Fruit fly (Drosophila melanogaster): ENCODE data around the gene CG7730.

The CG7730 gene

DNA sequence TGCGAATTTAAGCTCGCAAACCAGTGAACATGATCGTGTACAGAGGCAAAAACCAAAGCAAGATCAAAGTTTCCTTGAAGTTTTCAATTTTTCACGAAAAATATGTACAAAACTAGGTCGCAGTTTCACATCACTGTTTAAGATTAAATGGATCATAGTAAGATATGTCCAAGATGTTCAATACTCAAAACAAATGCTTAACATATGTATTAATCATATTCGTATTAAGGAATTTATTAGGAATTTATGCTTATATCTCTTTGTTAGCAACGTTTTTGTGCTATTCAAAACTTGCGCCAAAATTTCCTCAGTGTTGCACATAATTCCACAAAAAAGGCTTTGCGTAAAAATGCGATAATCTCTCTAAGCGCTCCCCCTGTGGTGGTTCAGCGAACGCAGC, 40.0 kb upstream of the CG7730 start:
- TF ChIP-seq CG8159 (tag; optimal IDR thresholded peaks at IDR 0.05) (peak; percentile 31), Ets98B (GFP tag; IDR thresholded peaks at IDR 0.05) (0 out of 2 replicates have a peak, but pooled peaks have one; percentile 35), fd96Ca (GFP tag; IDR thresholded peaks at IDR 0.05) (no peak; the same call in 2 of the 3 replicates), CG32121 (GFP tag; IDR thresholded peaks at IDR 0.05) (no peak), CG8301 (tag; optimal IDR thresholded peaks at IDR 0.05) (peak; percentile 27), CG15710 (tag; optimal IDR thresholded peaks at IDR 0.05) (peak; percentile 11), EcR (GFP tag; optimal IDR thresholded peaks at IDR 0.05) (no peak), CG14655 (GFP tag; optimal IDR thresholded peaks at IDR 0.05) (peak; percentile 31)

DNA sequence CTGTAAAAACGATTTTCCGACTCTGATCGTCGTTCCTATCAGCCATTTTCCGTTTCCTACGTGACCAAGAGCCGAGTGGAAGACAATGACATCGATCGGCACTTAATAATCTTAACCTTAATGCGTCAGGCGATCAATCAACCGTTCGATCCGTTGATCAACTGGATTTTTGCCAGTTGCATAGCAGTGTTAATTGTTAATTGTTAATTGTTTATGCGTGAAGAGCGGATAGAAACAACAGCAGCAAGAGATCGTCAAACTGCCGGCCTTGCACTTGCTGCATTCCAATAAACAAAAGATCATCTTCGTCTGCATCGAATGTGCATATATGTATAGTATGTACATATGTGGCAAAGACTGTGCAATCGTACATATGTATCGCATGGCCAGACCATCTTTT, 38.8 kb upstream of the CG7730 start:
- TF ChIP-seq D1 (tag; optimal IDR thresholded peaks at IDR 0.05), result no peak
- peak; percentile 95 for TF ChIP-seq EcR (GFP tag; optimal IDR thresholded peaks at IDR 0.05)

DNA sequence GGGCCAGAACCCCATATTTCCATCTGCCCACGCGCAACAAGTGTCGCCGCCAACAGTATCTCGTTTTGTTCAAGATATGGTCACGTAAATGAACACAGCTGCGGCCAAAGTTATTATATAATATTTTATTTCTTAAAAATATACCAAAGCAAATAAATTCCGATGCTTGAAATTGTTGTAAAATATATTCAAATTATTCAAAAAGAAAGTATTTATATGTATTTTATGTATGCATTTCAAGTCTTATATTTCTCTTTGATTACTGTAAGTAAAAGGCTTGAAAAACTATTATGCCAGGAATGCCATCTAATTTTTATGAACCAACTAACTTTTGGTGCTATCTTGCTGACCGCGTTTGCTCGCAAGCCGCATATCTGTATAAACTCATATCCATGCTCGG, 38.1 kb upstream of the CG7730 start:
- TF ChIP-seq CG13204 (GFP tag; optimal IDR thresholded peaks at IDR 0.05) (peak; percentile 78), CG9948 (tag; optimal IDR thresholded peaks at IDR 0.05) (peak; percentile 78), Ets98B (GFP tag; IDR thresholded peaks at IDR 0.05) (peak; percentile 64), CG8301 (tag; optimal IDR thresholded peaks at IDR 0.05) (peak; percentile 81), CG14655 (GFP tag; optimal IDR thresholded peaks at IDR 0.05) (no peak), rn (GFP tag; IDR thresholded peaks at IDR 0.05) (no peak), EcR (GFP tag; optimal IDR thresholded peaks at IDR 0.05) (peak; percentile 29), CG10348 (GFP tag; IDR thresholded peaks at IDR 0.05) (no peak), CG32121 (GFP tag; IDR thresholded peaks at IDR 0.05) (peak; percentile 59), CG34367 (tag; optimal IDR thresholded peaks at IDR 0.05) (peak; percentile 72), CG17806 (tag; optimal IDR thresholded peaks at IDR 0.05) (peak; percentile 80), D1 (tag; optimal IDR thresholded peaks at IDR 0.05) (no peak), CG12605 (GFP tag; IDR thresholded peaks at IDR 0.05) (peak; percentile 64), CG8159 (tag; optimal IDR thresholded peaks at IDR 0.05) (peak; percentile 89), Snoo (tag; optimal IDR thresholded peaks at IDR 0.05) (peak; percentile 80), Pif1B (GFP tag; optimal IDR thresholded peaks at IDR 0.05) (no peak), fd96Ca (GFP tag; IDR thresholded peaks at IDR 0.05) (no peak), CG4496 (GFP tag; IDR thresholded peaks at IDR 0.05) (peak; percentile 74; the same call in 1 of the 3 replicates), CG15710 (tag; optimal IDR thresholded peaks at IDR 0.05) (peak; percentile 89), gl (tag; optimal IDR thresholded peaks at IDR 0.05) (peak; percentile 39)

DNA sequence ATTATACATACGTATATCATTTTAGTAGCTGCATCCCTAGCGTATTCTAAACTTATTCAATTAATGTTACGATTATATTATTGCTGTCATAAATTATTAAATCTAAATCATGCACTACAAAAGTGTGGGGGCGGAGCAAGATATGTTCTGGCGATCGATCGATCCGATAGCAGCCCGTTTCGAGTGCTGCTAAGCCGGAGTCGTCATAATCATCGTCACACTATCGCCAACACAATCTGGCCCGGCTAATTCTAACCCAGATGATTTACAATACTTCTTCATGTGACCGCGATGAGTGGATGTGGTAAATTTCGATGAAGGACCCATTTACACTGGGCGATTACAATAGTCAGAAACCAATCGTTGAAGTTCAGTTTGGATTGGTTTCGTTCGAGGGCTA, 32.5 kb upstream of the CG7730 start:
- TF ChIP-seq Snoo (tag; optimal IDR thresholded peaks at IDR 0.05) (no peak), Pif1B (GFP tag; optimal IDR thresholded peaks at IDR 0.05) (no peak), Pif1A (GFP tag; optimal IDR thresholded peaks at IDR 0.05) (no peak), CG13204 (GFP tag; optimal IDR thresholded peaks at IDR 0.05) (no peak), rn (GFP tag; IDR thresholded peaks at IDR 0.05) (no peak), Ets98B (GFP tag; IDR thresholded peaks at IDR 0.05) (no peak), gl (tag; optimal IDR thresholded peaks at IDR 0.05) (no peak), CG12605 (GFP tag; IDR thresholded peaks at IDR 0.05) (no peak), CG15710 (tag; optimal IDR thresholded peaks at IDR 0.05) (no peak), CG8159 (tag; optimal IDR thresholded peaks at IDR 0.05) (no peak), CG14655 (GFP tag; optimal IDR thresholded peaks at IDR 0.05) (no peak), CG32121 (GFP tag; IDR thresholded peaks at IDR 0.05) (no peak), CG4496 (GFP tag; IDR thresholded peaks at IDR 0.05) (no peak), EcR (GFP tag; optimal IDR thresholded peaks at IDR 0.05) (no peak), CG9948 (tag; optimal IDR thresholded peaks at IDR 0.05) (no peak), CG17806 (tag; optimal IDR thresholded peaks at IDR 0.05) (no peak)

DNA sequence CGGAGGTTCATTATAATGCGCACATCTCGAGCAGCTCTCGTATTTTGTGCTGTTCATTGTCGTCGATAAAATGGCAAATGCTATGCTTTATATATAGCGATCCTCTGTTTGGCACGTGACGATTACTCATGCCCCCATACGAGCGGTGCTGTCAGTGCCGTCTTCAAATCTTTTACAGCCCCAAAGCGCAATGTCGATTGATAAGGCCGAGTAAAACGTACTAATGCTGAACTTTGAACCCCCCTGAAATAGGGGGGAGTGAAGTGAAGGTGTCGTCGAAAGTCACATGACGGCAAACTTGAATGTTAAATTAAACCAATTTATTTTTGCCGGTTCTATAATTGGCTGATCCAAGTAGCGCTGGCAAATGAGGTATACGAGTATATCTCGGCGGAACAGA, 27.0 kb upstream of the CG7730 start:
- TF ChIP-seq CG4496 (GFP tag; IDR thresholded peaks at IDR 0.05) (0 out of 3 replicates have a peak, but pooled peaks have one; percentile 26), gl (tag; optimal IDR thresholded peaks at IDR 0.05) (peak; percentile 19), EcR (GFP tag; optimal IDR thresholded peaks at IDR 0.05) (no peak)

DNA sequence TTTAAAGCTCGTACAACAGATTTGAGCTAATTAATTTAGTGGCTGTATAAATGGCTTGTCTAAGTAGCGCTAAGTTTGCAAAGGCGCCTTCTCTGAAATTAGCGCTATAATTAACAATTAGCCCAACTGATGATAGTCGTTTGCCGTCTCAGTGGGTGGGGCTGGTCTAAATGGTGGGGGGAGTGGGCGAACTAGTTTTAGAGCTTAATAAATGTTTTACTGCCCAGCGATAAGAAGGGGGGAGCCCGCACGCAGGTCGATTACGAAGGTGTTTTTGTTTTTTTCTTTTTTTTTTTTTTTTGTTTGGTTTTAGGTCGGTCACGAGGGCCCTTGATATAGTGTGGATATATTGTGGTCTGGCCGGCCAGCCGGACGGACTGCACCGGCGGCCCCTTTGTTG, 26.3 kb upstream of the CG7730 start:
- TF ChIP-seq fd96Ca (GFP tag; IDR thresholded peaks at IDR 0.05) (0 out of 3 replicates have a peak, but pooled peaks have one; percentile 14), Ets98B (GFP tag; IDR thresholded peaks at IDR 0.05) (no peak), Snoo (tag; optimal IDR thresholded peaks at IDR 0.05) (no peak), CG8301 (tag; optimal IDR thresholded peaks at IDR 0.05) (no peak), EcR (GFP tag; optimal IDR thresholded peaks at IDR 0.05) (peak; percentile 21), CG17806 (tag; optimal IDR thresholded peaks at IDR 0.05) (no peak)

DNA sequence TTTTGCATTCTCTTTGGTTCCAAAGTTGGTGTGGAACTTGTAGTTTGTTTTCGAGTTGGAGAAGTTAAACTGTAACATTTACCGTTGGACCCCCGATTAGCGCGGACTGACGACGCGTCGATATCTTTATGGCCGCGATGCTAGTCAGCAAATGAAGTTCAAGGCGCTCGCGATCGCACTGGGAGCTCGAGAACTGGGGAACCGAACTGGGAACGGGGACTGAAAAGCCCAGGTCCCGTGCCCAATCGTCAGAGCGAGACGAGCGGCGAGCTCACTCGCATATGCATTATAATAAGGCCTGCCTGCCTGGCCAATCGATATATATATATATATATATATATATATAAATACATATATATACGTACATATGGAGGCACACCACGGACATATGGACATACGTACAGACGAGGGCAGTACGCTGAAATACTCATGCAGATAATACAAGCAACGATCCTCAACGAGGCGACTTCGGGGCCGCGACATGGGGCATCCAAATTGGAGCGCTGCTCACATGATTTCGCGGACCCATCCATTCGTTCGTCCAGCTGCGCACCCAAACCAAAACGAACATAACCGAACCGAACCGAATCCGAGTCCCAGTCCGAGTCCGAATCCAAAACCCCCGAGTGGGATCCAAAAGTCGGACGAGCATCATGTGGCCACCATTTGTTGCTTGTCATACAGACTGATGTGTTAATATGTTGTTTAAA, 25.0 kb upstream of the CG7730 start:
- no peak for TF ChIP-seq Pif1B (GFP tag; optimal IDR thresholded peaks at IDR 0.05)
- 0 out of 2 replicates have a peak, but pooled peaks have one; percentile 8 for TF ChIP-seq CG12605 (GFP tag; IDR thresholded peaks at IDR 0.05)
- TF ChIP-seq Ets98B (GFP tag; IDR thresholded peaks at IDR 0.05), result no peak
- TF ChIP-seq CG13204 (GFP tag; optimal IDR thresholded peaks at IDR 0.05), result peak; percentile 84
- TF ChIP-seq EcR (GFP tag; optimal IDR thresholded peaks at IDR 0.05), result peak; percentile 82
- TF ChIP-seq CG4496 (GFP tag; IDR thresholded peaks at IDR 0.05), result peak; percentile 32; the same call in 1 of the 3 replicates
- no peak for TF ChIP-seq CG14655 (GFP tag; optimal IDR thresholded peaks at IDR 0.05)
- TF ChIP-seq gl (tag; optimal IDR thresholded peaks at IDR 0.05), result no peak
- TF ChIP-seq rn (GFP tag; IDR thresholded peaks at IDR 0.05), result no peak
